Worm (Caenorhabditis elegans) whole organism, mixed stage, embryonic: ENCODE results near the gene T19D12.1.
A peak's percentile ranks its signal among the peaks of the same experiment; 100 is the strongest.

ENCODE experiments used
- M03D4.4 ChIP-seq: sonication (generic microtip); optimal IDR thresholded peaks from 2 replicates; lab custom pipeline; 2017; ENCODE audit warnings: mild to moderate bottlenecking, missing genetic modification characterization, missing compliant biosample characterization
- bed-3 ChIP-seq: fragments of 200-800 bp; sonication (Bioruptor generic); optimal IDR thresholded peaks from 3 replicates; lab custom pipeline; 2018; ENCODE audit warnings: mild to moderate bottlenecking, missing genetic modification characterization, moderate library complexity, missing compliant biosample characterization
- blmp-1 ChIP-seq: fragments of 150-350 bp; optimal IDR thresholded peaks from 2 replicates; lab custom pipeline; 2014; ENCODE audit warnings: missing biosample characterization, missing genetic modification characterization
- ceh-39 ChIP-seq: fragments of 150-350 bp; optimal IDR thresholded peaks from 2 replicates; lab custom pipeline; 2014; ENCODE audit warnings: missing biosample characterization, missing genetic modification characterization
- ceh-43 ChIP-seq: fragments of 200-800 bp; sonication (Bioruptor generic); optimal IDR thresholded peaks from 2 replicates; lab custom pipeline; 2018; ENCODE audit warnings: mild to moderate bottlenecking, missing genetic modification characterization, moderate library complexity, missing compliant biosample characterization
- ceh-83 ChIP-seq: fragments of 200-800 bp; sonication (Bioruptor generic); optimal IDR thresholded peaks from 2 replicates; lab custom pipeline; 2018; ENCODE audit warnings: mild to moderate bottlenecking, missing genetic modification characterization, missing compliant biosample characterization
- ces-1 ChIP-seq: fragments of 150-350 bp; optimal IDR thresholded peaks from 2 replicates; lab custom pipeline; 2014; ENCODE audit warnings: missing biosample characterization, missing genetic modification reagents, missing genetic modification characterization
- cnd-1 ChIP-seq: fragments of 200-800 bp; sonication (Bioruptor generic); optimal IDR thresholded peaks from 2 replicates; lab custom pipeline; 2018; ENCODE audit warnings: mild to moderate bottlenecking, missing genetic modification characterization, missing compliant biosample characterization
- drap-1 ChIP-seq: fragments of 200-800 bp; sonication (Bioruptor generic); optimal IDR thresholded peaks from 3 replicates; lab custom pipeline; 2018; ENCODE audit warnings: mild to moderate bottlenecking, missing genetic modification characterization, missing compliant biosample characterization
- elt-1 ChIP-seq: sonication (generic microtip); optimal IDR thresholded peaks from 2 replicates; lab custom pipeline; 2017; ENCODE audit warnings: missing genetic modification characterization, mild to moderate bottlenecking, missing compliant biosample characterization, antibody characterized with exemption, moderate library complexity, borderline replicate concordance; ENCODE audit not compliant: insufficient read depth
- elt-3 ChIP-seq: fragments of 150-350 bp; optimal IDR thresholded peaks from 2 replicates; lab custom pipeline; 2014; ENCODE audit warnings: missing biosample characterization, missing genetic modification characterization
- flh-1 ChIP-seq: fragments of 200-800 bp; sonication (Bioruptor generic); optimal IDR thresholded peaks from 2 replicates; lab custom pipeline; 2018; ENCODE audit warnings: mild to moderate bottlenecking, missing genetic modification characterization, moderate library complexity, missing compliant biosample characterization
- ham-2 ChIP-seq: fragments of 200-800 bp; sonication (Bioruptor generic); optimal IDR thresholded peaks from 2 replicates; lab custom pipeline; 2018; ENCODE audit warnings: mild to moderate bottlenecking, missing genetic modification characterization, missing compliant biosample characterization
- hlh-1 ChIP-seq: fragments of 150-350 bp; optimal IDR thresholded peaks from 2 replicates; lab custom pipeline; 2014; ENCODE audit warnings: missing biosample characterization, missing genetic modification reagents, missing genetic modification characterization
- lin-32 ChIP-seq: fragments of 200-800 bp; sonication (Bioruptor generic); optimal IDR thresholded peaks from 2 replicates; lab custom pipeline; 2018; ENCODE audit warnings: mild to moderate bottlenecking, missing genetic modification characterization, missing compliant biosample characterization
- lsy-2 ChIP-seq: fragments of 150-350 bp; optimal IDR thresholded peaks from 2 replicates; lab custom pipeline; 2014; ENCODE audit warnings: missing biosample characterization, missing genetic modification characterization
- mab-5 ChIP-seq: fragments of 150-350 bp; optimal IDR thresholded peaks from 2 replicates; lab custom pipeline; 2014; ENCODE audit warnings: missing biosample characterization, missing genetic modification characterization
- mep-1 ChIP-seq: fragments of 150-350 bp; optimal IDR thresholded peaks from 2 replicates; lab custom pipeline; 2017; ENCODE audit warnings: missing biosample characterization, missing genetic modification reagents, missing genetic modification characterization, inconsistent platforms
- mls-2 ChIP-seq: sonication (generic microtip); optimal IDR thresholded peaks from 2 replicates; lab custom pipeline; 2016; ENCODE audit warnings: mild to moderate bottlenecking, missing genetic modification characterization, moderate library complexity, missing compliant biosample characterization
- nhr-12 ChIP-seq: fragments of 150-350 bp; optimal IDR thresholded peaks from 2 replicates; lab custom pipeline; 2014; ENCODE audit warnings: missing biosample characterization, missing genetic modification characterization
- nhr-237 ChIP-seq: fragments of 150-350 bp; optimal IDR thresholded peaks from 2 replicates; lab custom pipeline; 2014; ENCODE audit warnings: missing biosample characterization, missing genetic modification characterization
- nhr-28 ChIP-seq: fragments of 150-350 bp; optimal IDR thresholded peaks from 2 replicates; lab custom pipeline; 2014; ENCODE audit warnings: missing biosample characterization, missing genetic modification characterization
- nhr-76 ChIP-seq: sonication (generic microtip); optimal IDR thresholded peaks from 2 replicates; lab custom pipeline; 2017; ENCODE audit warnings: missing biosample characterization, missing genetic modification characterization
- pha-4 ChIP-seq: fragments of 150-350 bp; optimal IDR thresholded peaks from 2 replicates; lab custom pipeline; 2018; ENCODE audit warnings: missing biosample characterization, missing genetic modification reagents, missing genetic modification characterization
- sptf-1 ChIP-seq: sonication (generic microtip); optimal IDR thresholded peaks from 2 replicates; lab custom pipeline; 2017; ENCODE audit warnings: mild to moderate bottlenecking, missing genetic modification characterization, moderate library complexity, missing compliant biosample characterization
- tbx-8 ChIP-seq: fragments of 200-800 bp; sonication (Bioruptor generic); optimal IDR thresholded peaks from 2 replicates; lab custom pipeline; 2018; ENCODE audit warnings: mild to moderate bottlenecking, missing genetic modification characterization, moderate library complexity, missing compliant biosample characterization
- unc-120 ChIP-seq: sonication (generic microtip); optimal IDR thresholded peaks from 2 replicates; lab custom pipeline; 2017; ENCODE audit warnings: missing genetic modification characterization, missing compliant biosample characterization; ENCODE audit not compliant: poor library complexity, severe bottlenecking
- unc-39 ChIP-seq: fragments of 150-350 bp; optimal IDR thresholded peaks from 2 replicates; lab custom pipeline; 2014; ENCODE audit warnings: missing biosample characterization, missing genetic modification characterization
- zip-8 ChIP-seq: fragments of 150-350 bp; optimal IDR thresholded peaks from 2 replicates; lab custom pipeline; 2014; ENCODE audit warnings: missing biosample characterization, missing genetic modification characterization
- ztf-11 ChIP-seq: fragments of 150-350 bp; optimal IDR thresholded peaks from 2 replicates; lab custom pipeline; 2014; ENCODE audit warnings: missing biosample characterization, missing genetic modification characterization

Gene T19D12.1

ce11 chrII:6668496-6668895 lies 1.8 kb downstream of the T19D12.1 start:
- TF ChIP-seq unc-39 (no peak), pha-4 (tag; lab: Kevin White, UChicago) (no peak), cnd-1 (tag; lab: Kevin White, UChicago) (no peak), sptf-1 (no peak), hlh-1 (tag; lab: Kevin White, UChicago) (no peak), lin-32 (GFP tag; lab: Kevin White, UChicago) (no peak), ham-2 (GFP tag; lab: Kevin White, UChicago) (no peak), mab-5 (tag; lab: Kevin White, UChicago) (no peak), elt-1 (no peak), nhr-237 (tag; lab: Kevin White, UChicago) (no peak), ceh-83 (GFP tag; lab: Kevin White, UChicago) (no peak), ztf-11 (tag; lab: Kevin White, UChicago) (no peak), nhr-76 (tag; lab: Kevin White, UChicago) (no peak), ces-1 (GFP tag; lab: Kevin White, UChicago) (no peak)

- TF ChIP-seq zip-8 (tag; lab: Kevin White, UChicago) (peak; percentile 97), ztf-11 (tag; lab: Kevin White, UChicago) (no peak)
- TF ChIP-seq, all 35 proteins: peak for 1
Measured at ce11 chrII:6673894-6674293, 7.2 kb downstream of the T19D12.1 start, which contains the start of gene H43E16.1. TSS of gene H43E16.1 (plus strand) at chrII:6674268.

ce11 chrII:6679724-6680123 lies 13.0 kb downstream of the T19D12.1 start, which contains the start of gene ift-74:
TSS of gene ift-74 (plus strand) at chrII:6680024.
- TF ChIP-seq nhr-12 (tag; lab: Kevin White, UChicago) (no peak), lin-32 (GFP tag; lab: Kevin White, UChicago) (no peak), hlh-1 (tag; lab: Kevin White, UChicago) (no peak), bed-3 (GFP tag; lab: Kevin White, UChicago) (no peak), blmp-1 (tag; lab: Kevin White, UChicago) (no peak), lsy-2 (no peak), elt-1 (no peak), flh-1 (GFP tag; lab: Kevin White, UChicago) (no peak), mab-5 (tag; lab: Kevin White, UChicago) (no peak)

ce11 chrII:6681478-6681877 lies 14.8 kb downstream of the T19D12.1 start:
- TF ChIP-seq ceh-43 (GFP tag; lab: Kevin White, UChicago), result no peak
- TF ChIP-seq ham-2 (GFP tag; lab: Kevin White, UChicago), result no peak
- TF ChIP-seq mep-1 (tag; lab: Kevin White, UChicago), result no peak
- no peak for TF ChIP-seq blmp-1 (tag; lab: Kevin White, UChicago)
- TF ChIP-seq lsy-2, result no peak
- no peak for TF ChIP-seq nhr-12 (tag; lab: Kevin White, UChicago)
- TF ChIP-seq tbx-8 (GFP tag; lab: Kevin White, UChicago), result no peak
- no peak for TF ChIP-seq mab-5 (tag; lab: Kevin White, UChicago)
- TF ChIP-seq zip-8 (tag; lab: Kevin White, UChicago), result no peak
- no peak for TF ChIP-seq elt-3 (tag; lab: Kevin White, UChicago)
- no peak for TF ChIP-seq drap-1 (GFP tag; lab: Kevin White, UChicago)
- no peak for TF ChIP-seq flh-1 (GFP tag; lab: Kevin White, UChicago)
- no peak for TF ChIP-seq elt-1
- no peak for TF ChIP-seq nhr-28 (tag; lab: Kevin White, UChicago)
- no peak for TF ChIP-seq ceh-39 (tag; lab: Kevin White, UChicago)
- TF ChIP-seq unc-39, result no peak
- TF ChIP-seq mls-2 (tag; lab: Kevin White, UChicago), result no peak
- TF ChIP-seq nhr-237 (tag; lab: Kevin White, UChicago), result no peak
- TF ChIP-seq, all 35 proteins: peak for 0

- no peak for TF ChIP-seq lin-32 (GFP tag; lab: Kevin White, UChicago)
- no peak for TF ChIP-seq ces-1 (GFP tag; lab: Kevin White, UChicago)
- TF ChIP-seq lsy-2, result no peak
- no peak for TF ChIP-seq nhr-237 (tag; lab: Kevin White, UChicago)
Measured at ce11 chrII:6682918-6683317, 16.2 kb downstream of the T19D12.1 start.

- no peak for TF ChIP-seq M03D4.4 (tag; lab: Kevin White, UChicago)
- peak; percentile 18 for TF ChIP-seq unc-120 (tag; lab: Kevin White, UChicago)
- TF ChIP-seq drap-1 (GFP tag; lab: Kevin White, UChicago), result no peak
- TF ChIP-seq mep-1 (tag; lab: Kevin White, UChicago), result no peak
- peak; percentile 8 for TF ChIP-seq lsy-2
- TF ChIP-seq bed-3 (GFP tag; lab: Kevin White, UChicago), result no peak
- peak; percentile 23 for TF ChIP-seq ham-2 (GFP tag; lab: Kevin White, UChicago)
Measured at ce11 chrII:6683663-6684285, 17.1 kb downstream of the T19D12.1 start, which contains the start of gene gyf-1. TSS of gene gyf-1 (plus strand) at chrII:6684235.
